Worm (Caenorhabditis elegans): ENCODE measurements around the gene algn-5.

Gene algn-5

ce11 chrV:4186453-4187143, 8.8 kb upstream of the algn-5 start:
- no peak for TF ChIP-seq ceh-9 (tag; optimal IDR thresholded peaks at IDR 0.05)
- peak; percentile 6 for TF ChIP-seq elt-2 (tag; optimal IDR thresholded peaks at IDR 0.05)

- TF ChIP-seq hlh-30 (tag; optimal IDR thresholded peaks at IDR 0.05; ENCODE audit: insufficient read depth) = peak; percentile 22
- no peak for TF ChIP-seq nfya-1 (tag; optimal IDR thresholded peaks at IDR 0.05)
Observed at ce11 chrV:4187144-4187485, 8.3 kb upstream of the algn-5 start, which contains the start of gene nhr-114. nhr-114 (plus strand) TSS chrV:4187202.

- TF ChIP-seq dve-1 (tag; optimal IDR thresholded peaks at IDR 0.05) (no peak), unc-86 (tag; optimal IDR thresholded peaks at IDR 0.05) (no peak), ceh-34 (tag; optimal IDR thresholded peaks at IDR 0.05) (no peak), ceh-24 (tag; optimal IDR thresholded peaks at IDR 0.05) (no peak), C08G9.2 (tag; optimal IDR thresholded peaks at IDR 0.05) (no peak), ahr-1 (tag; optimal IDR thresholded peaks at IDR 0.05) (no peak), F13H6.1 (tag; optimal IDR thresholded peaks at IDR 0.05) (no peak), elt-2 (tag; optimal IDR thresholded peaks at IDR 0.05) (no peak), unc-3 (GFP tag; conservative IDR thresholded peaks at IDR 0.05) (no peak), unc-3 (tag; optimal IDR thresholded peaks at IDR 0.05) (no peak), Y22D7AL.16 (tag; optimal IDR thresholded peaks at IDR 0.05) (no peak)
Observed at ce11 chrV:4189618-4190017, 5.8 kb upstream of the algn-5 start.

ce11 chrV:4190232-4190631, 5.1 kb upstream of the algn-5 start:
- TF ChIP-seq ceh-2 (tag; optimal IDR thresholded peaks at IDR 0.05) (no peak), odd-2 (tag; optimal IDR thresholded peaks at IDR 0.05) (no peak), pha-4 (tag; optimal IDR thresholded peaks at IDR 0.05) (no peak), gmeb-2 (tag; optimal IDR thresholded peaks at IDR 0.05) (no peak)

ce11 chrV:4192688-4193471, 2.5 kb upstream of the algn-5 start:
- TF ChIP-seq gmeb-2 (tag; optimal IDR thresholded peaks at IDR 0.05) (no peak), pat-9 (tag; optimal IDR thresholded peaks at IDR 0.05) (no peak), ceh-31 (tag; optimal IDR thresholded peaks at IDR 0.05) (peak; percentile 73), nfya-1 (tag; optimal IDR thresholded peaks at IDR 0.05) (peak; percentile 38), hlh-6 (tag; optimal IDR thresholded peaks at IDR 0.05) (no peak), hlh-15 (tag; optimal IDR thresholded peaks at IDR 0.05) (no peak), pqm-1 (tag; optimal IDR thresholded peaks at IDR 0.05) (no peak), odd-2 (tag; optimal IDR thresholded peaks at IDR 0.05) (no peak), ceh-45 (GFP tag; IDR thresholded peaks at IDR 0.05) (no peak), sox-2 (GFP tag; IDR thresholded peaks at IDR 0.05) (peak; percentile 21; the same call in 1 of the 2 replicates), ceh-18 (tag; optimal IDR thresholded peaks at IDR 0.05) (peak; percentile 4), dve-1 (tag; optimal IDR thresholded peaks at IDR 0.05) (no peak), lin-11 (tag; optimal IDR thresholded peaks at IDR 0.05) (no peak), pros-1 (tag; optimal IDR thresholded peaks at IDR 0.05) (no peak), sdc-2 (tag; optimal IDR thresholded peaks at IDR 0.05) (no peak), pha-4 (tag; optimal IDR thresholded peaks at IDR 0.05) (no peak), hlh-13 (GFP tag; optimal IDR thresholded peaks at IDR 0.05) (no peak), npax-4 (tag; optimal IDR thresholded peaks at IDR 0.05) (no peak), unc-55 (GFP tag; optimal IDR thresholded peaks at IDR 0.05) (peak; percentile 19), ceh-24 (tag; optimal IDR thresholded peaks at IDR 0.05) (no peak), ceh-2 (tag; optimal IDR thresholded peaks at IDR 0.05) (no peak), ama-1 (optimal IDR thresholded peaks at IDR 0.05) (no peak), ztf-16 (tag; optimal IDR thresholded peaks at IDR 0.05) (no peak), lim-6 (tag; optimal IDR thresholded peaks at IDR 0.05) (no peak), ceh-19 (GFP tag; optimal IDR thresholded peaks at IDR 0.05) (no peak), C38D4.7 (GFP tag; optimal IDR thresholded peaks at IDR 0.05) (no peak), zip-5 (tag; optimal IDR thresholded peaks at IDR 0.05) (no peak), nhr-11 (tag; optimal IDR thresholded peaks at IDR 0.05) (no peak), ceh-6 (GFP tag; optimal IDR thresholded peaks at IDR 0.05) (no peak), nhr-232 (tag; optimal IDR thresholded peaks at IDR 0.05) (no peak), unc-42 (tag; optimal IDR thresholded peaks at IDR 0.05) (peak; percentile 74), eyg-1 (tag; optimal IDR thresholded peaks at IDR 0.05) (no peak)
